Worm (Caenorhabditis elegans): ENCODE results near the gene C47E8.11.

DNA sequence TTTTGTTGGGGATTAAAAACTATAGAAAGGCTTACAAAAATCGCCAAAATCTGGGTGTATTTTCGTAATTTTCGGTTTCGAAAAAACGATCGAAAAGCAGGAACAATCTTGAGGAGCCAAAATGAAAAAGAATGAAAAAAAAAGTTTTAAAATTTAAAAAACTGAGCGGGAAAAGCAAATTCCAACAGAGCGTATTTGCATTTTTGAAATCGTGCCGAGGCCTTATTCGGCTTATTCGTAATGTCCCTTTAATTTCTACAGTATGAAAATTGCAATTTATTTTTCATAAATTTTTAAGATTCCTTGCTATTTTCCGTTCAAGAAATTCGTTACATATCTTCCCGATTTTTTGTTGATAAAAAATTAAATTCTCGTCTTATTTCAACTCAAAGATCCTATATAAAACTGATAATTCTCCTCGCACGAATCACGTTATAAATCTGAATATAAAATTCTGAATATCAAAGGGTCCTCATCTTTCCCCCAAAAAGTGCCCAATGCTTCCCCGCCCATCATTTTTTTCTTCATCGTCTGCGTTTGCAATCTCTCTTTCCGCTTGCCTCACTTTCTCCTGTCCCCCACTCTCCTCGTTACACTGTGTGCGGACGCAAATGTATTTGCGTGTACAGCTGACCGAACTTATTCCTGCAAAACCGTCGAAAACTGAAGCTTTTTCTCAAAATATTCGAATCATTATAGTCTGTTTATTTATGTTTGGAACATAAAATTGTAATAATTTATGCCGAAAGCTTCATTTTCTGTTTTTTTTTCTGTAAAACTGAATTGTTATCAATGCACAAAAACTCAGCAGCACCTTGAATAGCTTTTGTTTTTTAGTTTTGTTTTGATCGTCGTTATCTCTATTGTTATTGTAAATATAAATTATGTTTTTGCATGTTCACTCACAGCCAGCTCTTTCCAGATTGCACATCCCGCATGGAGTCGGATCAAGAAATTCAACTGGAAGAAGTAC lies 42.3 kb upstream of the C47E8.11 start, which contains the start of the genes rfc-1 and pmp-3:
- TF ChIP-seq ztf-23 (GFP tag; IDR thresholded peaks at IDR 0.05) (no peak), med-1 (GFP tag; optimal IDR thresholded peaks at IDR 0.05; ENCODE audit: insufficient read depth) (no peak), tab-1 (GFP tag; IDR thresholded peaks at IDR 0.05) (no peak), T22C8.4 (GFP tag; IDR thresholded peaks at IDR 0.05) (no peak), cog-1 (tag; optimal IDR thresholded peaks at IDR 0.05) (no peak), klf-2 (GFP tag; conservative IDR thresholded peaks at IDR 0.05) (no peak), ztf-29 (GFP tag; IDR thresholded peaks at IDR 0.05) (no peak), flt-1 (GFP tag; IDR thresholded peaks at IDR 0.05) (0 out of 2 replicates have a peak, but pooled peaks have one; percentile 38)
